Fruit fly (Drosophila melanogaster): ENCODE results near the gene Gr66a.

Gene Gr66a

DNA sequence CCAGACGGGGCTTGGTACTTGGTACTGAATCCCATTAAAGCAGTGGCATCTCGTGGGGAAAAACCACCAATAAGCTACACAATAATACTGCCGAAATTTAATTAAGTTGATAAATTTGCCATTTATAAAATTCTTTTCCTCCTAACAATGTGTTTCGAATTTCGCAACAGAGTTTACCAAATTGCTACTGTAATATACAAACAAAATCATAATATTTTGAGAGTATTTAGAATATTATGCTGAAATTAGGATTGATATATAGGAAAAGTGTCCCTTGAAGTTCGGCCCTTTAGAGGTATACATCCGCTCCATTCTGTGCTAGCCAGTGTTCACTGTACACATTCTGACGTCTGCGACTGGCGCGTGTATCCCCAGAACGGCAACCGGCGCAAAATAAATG is 22.1 kb downstream of the Gr66a start (continued):
- no peak for TF ChIP-seq CG11762 (GFP tag; optimal IDR thresholded peaks at IDR 0.05; ENCODE audit: insufficient read depth)
- TF ChIP-seq eg (GFP tag; IDR thresholded peaks at IDR 0.05), result 0 out of 3 replicates have a peak, but pooled peaks have one; percentile 25
- no peak for TF ChIP-seq CG4318 (GFP tag; optimal IDR thresholded peaks at IDR 0.05)
- TF ChIP-seq fkh (GFP tag; optimal IDR thresholded peaks at IDR 0.05), result no peak
- TF ChIP-seq Smox (GFP tag; optimal IDR thresholded peaks at IDR 0.05), result peak; percentile 21
- TF ChIP-seq salr (GFP tag; optimal IDR thresholded peaks at IDR 0.05), result peak in 1 of 2 experiments; percentile 10
- peak; percentile 34 for TF ChIP-seq cyc (GFP tag; optimal IDR thresholded peaks at IDR 0.05)
- TF ChIP-seq Eip78C (GFP tag), result no peak

Data from whole organism, prepupa.